Worm (Caenorhabditis elegans) whole organism, L1 larva: ENCODE data around the gene pitp-1.

Experiments used
- ceh-90 ChIP-seq: sonication (generic microtip); optimal IDR thresholded peaks from 2 replicates; lab custom pipeline; 2016; ENCODE audit warnings: missing genetic modification characterization, missing compliant biosample characterization
- egl-27 ChIP-seq, 2 experiments: fragments of 150-350 bp in 1 of 2; sonication (generic microtip); optimal IDR thresholded peaks; 3 replicates each; lab custom pipeline; 2017 to 2018; ENCODE audit warnings: missing biosample characterization in 2 of 2, missing genetic modification characterization in 2 of 2, missing genetic modification reagents in 2 of 2
- fos-1 ChIP-seq: fragments of 150-350 bp; optimal IDR thresholded peaks from 2 replicates; lab custom pipeline; 2014; ENCODE audit warnings: missing biosample characterization, missing genetic modification characterization
- snpc-4 ChIP-seq: fragments of 150-350 bp; optimal IDR thresholded peaks from 2 replicates; lab custom pipeline; 2014; ENCODE audit warnings: missing biosample characterization, missing genetic modification characterization
- unc-62 ChIP-seq: fragments of 150-350 bp; optimal IDR thresholded peaks from 2 replicates; lab custom pipeline; 2014; ENCODE audit warnings: missing biosample characterization, missing genetic modification reagents, missing genetic modification characterization

DNA sequence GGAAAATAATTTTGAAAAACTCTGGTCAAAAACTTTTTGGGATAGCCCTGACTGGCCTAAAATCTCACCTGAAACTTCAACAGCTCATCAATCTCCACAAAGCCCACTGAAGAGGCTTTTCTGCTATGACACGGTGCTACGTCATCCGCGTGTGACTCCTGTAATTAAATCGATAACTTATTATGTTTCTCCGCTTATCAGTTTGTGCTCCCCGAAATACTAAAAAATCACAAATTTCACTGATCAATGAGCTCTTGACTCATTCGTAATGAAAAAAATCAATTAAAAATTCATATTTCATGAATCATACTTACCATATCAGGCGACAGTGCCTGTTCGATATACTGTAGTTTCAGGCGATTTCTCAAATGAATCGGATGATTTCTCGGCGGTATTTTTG lies 54.6 kb downstream of the pitp-1 start:
- no peak for TF ChIP-seq fos-1
- no peak for TF ChIP-seq unc-62 (GFP tag; lab: Kevin White, UChicago)
- no peak for TF ChIP-seq ceh-90 (tag; lab: Kevin White, UChicago)
- no peak for TF ChIP-seq snpc-4 (tag; lab: Kevin White, UChicago)
- TF ChIP-seq egl-27 (tag; optimal IDR thresholded peaks at IDR 0.05; lab: Kevin White, UChicago), result no peak
